Worm (Caenorhabditis elegans): ENCODE data around the gene F41E6.1.

Gene F41E6.1

DNA sequence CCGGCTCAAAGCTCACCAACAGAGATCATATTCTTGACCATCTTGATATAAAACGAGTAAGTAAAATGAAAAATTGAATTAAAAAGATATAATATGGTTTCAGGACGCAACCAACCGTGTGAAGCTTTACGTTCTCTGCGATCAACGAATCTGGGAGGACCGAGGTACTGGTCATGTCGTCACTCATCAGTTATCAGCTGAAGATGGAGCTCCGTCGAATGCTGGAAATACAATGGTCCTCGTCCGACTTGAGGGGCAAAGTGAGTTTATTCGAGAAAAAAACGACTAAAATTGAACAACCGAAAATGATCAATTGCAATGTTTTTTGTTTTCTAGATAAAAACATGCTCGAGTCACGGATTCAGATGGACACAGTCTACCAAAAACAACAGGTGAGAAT lies 13.9 kb upstream of the F41E6.1 start:
- peak; percentile 72 for TF ChIP-seq aha-1 (tag)
- TF ChIP-seq zip-11 (GFP tag; IDR thresholded peaks at IDR 0.05) = no peak

DNA sequence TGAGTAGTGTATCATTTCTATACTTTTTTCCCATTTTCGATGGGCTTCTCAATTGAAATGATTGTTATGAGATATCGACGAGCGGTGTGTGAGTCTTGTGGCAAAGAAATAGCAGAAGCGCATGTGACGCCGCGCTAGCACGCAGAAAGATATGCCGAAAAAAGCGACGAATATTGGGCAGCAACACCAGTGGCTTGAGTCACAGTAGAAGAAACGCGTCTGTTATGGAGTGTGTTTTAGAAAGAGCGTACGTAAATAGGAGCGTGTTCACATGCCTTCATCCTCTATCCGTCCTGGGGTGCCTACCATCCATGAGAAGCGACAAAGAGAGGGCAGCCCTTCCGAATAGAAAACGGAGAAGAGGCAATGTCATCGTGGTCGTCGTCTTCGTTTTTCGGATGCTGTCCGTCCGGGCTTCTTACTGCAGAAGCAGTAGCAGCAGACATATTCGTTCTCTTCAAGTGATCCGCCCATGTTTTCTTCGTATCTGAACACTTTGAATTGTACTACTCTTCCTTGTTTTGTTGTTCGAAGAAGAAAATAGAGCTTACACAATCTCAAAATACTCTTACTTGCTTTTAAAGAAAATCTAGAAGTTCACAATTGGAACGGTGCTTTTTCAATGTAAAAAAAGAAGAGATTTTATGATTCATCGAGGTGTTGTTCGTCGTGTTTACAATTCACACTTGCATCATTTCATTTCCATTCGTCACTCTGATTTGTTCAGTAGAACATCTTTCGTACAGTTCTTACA lies 12.5 kb upstream of the F41E6.1 start:
- TF ChIP-seq ctbp-1 (GFP tag; IDR thresholded peaks at IDR 0.05) (0 out of 2 replicates have a peak, but pooled peaks have one; percentile 52), arid-1 (GFP tag; conservative IDR thresholded peaks at IDR 0.05) (no peak), ceh-44 (GFP tag; IDR thresholded peaks at IDR 0.05) (no peak), daf-16 (GFP tag; optimal IDR thresholded peaks at IDR 0.05) (no peak), daf-16 (tag; optimal IDR thresholded peaks at IDR 0.05) (peak; percentile 15), D1046.2 (GFP tag; IDR thresholded peaks at IDR 0.05) (no peak), daf-8 (GFP tag; IDR thresholded peaks at IDR 0.05) (no peak), mdl-1 (tag; optimal IDR thresholded peaks at IDR 0.05) (peak; percentile 10 to 60), Y5F2A.4 (GFP tag; optimal IDR thresholded peaks at IDR 0.05) (no peak), gei-8 (GFP tag; optimal IDR thresholded peaks at IDR 0.05) (no peak), mep-1 (tag; optimal IDR thresholded peaks at IDR 0.05) (peak; percentile 30), ceh-32 (tag; optimal IDR thresholded peaks at IDR 0.05; ENCODE audit: poor library complexity) (no peak), php-3 (GFP tag; IDR thresholded peaks at IDR 0.05) (no peak), ztf-11 (tag; optimal IDR thresholded peaks at IDR 0.05) (no peak), lsy-2 (tag; optimal IDR thresholded peaks at IDR 0.05) (no peak), dve-1 (tag; optimal IDR thresholded peaks at IDR 0.05; ENCODE audit: insufficient read depth) (no peak), nhr-102 (tag; optimal IDR thresholded peaks at IDR 0.05) (no peak), lir-3 (tag; optimal IDR thresholded peaks at IDR 0.05) (no peak), hlh-11 (tag; optimal IDR thresholded peaks at IDR 0.05) (peak; percentile 59), skn-1 (tag; optimal IDR thresholded peaks at IDR 0.05) (no peak), nhr-28 (tag; optimal IDR thresholded peaks at IDR 0.05) (peak; percentile 33), hlh-30 (tag; optimal IDR thresholded peaks at IDR 0.05; ENCODE audit: insufficient read depth) (peak; percentile 96), attf-4 (tag; optimal IDR thresholded peaks at IDR 0.05) (no peak), unc-62 (GFP tag; optimal IDR thresholded peaks at IDR 0.05 in 1 of 2) (peak in 1 of 2 experiments; percentile 80), unc-62 (tag; optimal IDR thresholded peaks at IDR 0.05) (no peak), ces-1 (GFP tag; optimal IDR thresholded peaks at IDR 0.05) (no peak), fos-1 (tag; optimal IDR thresholded peaks at IDR 0.05) (no peak), lin-38 (GFP tag; IDR thresholded peaks at IDR 0.05) (peak; percentile 15; the same call in 1 of the 2 replicates), lin-13 (GFP tag; optimal IDR thresholded peaks at IDR 0.05) (no peak), T26A8.4 (GFP tag; IDR thresholded peaks at IDR 0.05) (no peak), aha-1 (tag) (peak; percentile 93), tag-97 (GFP tag; IDR thresholded peaks at IDR 0.05) (no peak), set-16 (GFP tag; IDR thresholded peaks at IDR 0.05) (0 out of 2 replicates have a peak, but pooled peaks have one; percentile 12), mdt-29 (GFP tag; IDR thresholded peaks at IDR 0.05) (no peak), snpc-4 (tag; optimal IDR thresholded peaks at IDR 0.05) (no peak), lim-7 (GFP tag; IDR thresholded peaks at IDR 0.05) (no peak), rbr-2 (tag; optimal IDR thresholded peaks at IDR 0.05) (peak; percentile 22), zip-11 (GFP tag; IDR thresholded peaks at IDR 0.05) (no peak), Y105C5A.15 (GFP tag; IDR thresholded peaks at IDR 0.05) (no peak), hmg-1.1 (GFP tag; IDR thresholded peaks at IDR 0.05) (no peak), madf-5 (GFP tag; IDR thresholded peaks at IDR 0.05) (no peak), F49E8.2 (tag; optimal IDR thresholded peaks at IDR 0.05; ENCODE audit: borderline replicate concordance) (no peak), egl-43 (GFP tag; IDR thresholded peaks at IDR 0.05) (peak; percentile 24; the same call in 1 of the 2 replicates), daf-19 (GFP tag; conservative IDR thresholded peaks at IDR 0.05) (no peak), mxl-3 (GFP tag; optimal IDR thresholded peaks at IDR 0.05) (peak; percentile 79), Y48G9A.11 (GFP tag; IDR thresholded peaks at IDR 0.05) (no peak), F26F4.8 (GFP tag; conservative IDR thresholded peaks at IDR 0.05) (no peak), mes-2 (tag; optimal IDR thresholded peaks at IDR 0.05; ENCODE audit: poor library complexity, severe bottlenecking) (peak; percentile 26)
